Fruit fly (Drosophila melanogaster) Kc167 (cell line): ENCODE data around the gene RpL3.

Experiments
- Myc ChIP-seq: fragments of >200 bp; optimal IDR thresholded peaks from 2 replicates; lab custom pipeline; 2017; ENCODE audit warnings: missing external identifiers
- h ChIP-seq: fragments of >200 bp; optimal IDR thresholded peaks from 3 replicates; lab custom pipeline; 2018; ENCODE audit warnings: missing external identifiers

DNA sequence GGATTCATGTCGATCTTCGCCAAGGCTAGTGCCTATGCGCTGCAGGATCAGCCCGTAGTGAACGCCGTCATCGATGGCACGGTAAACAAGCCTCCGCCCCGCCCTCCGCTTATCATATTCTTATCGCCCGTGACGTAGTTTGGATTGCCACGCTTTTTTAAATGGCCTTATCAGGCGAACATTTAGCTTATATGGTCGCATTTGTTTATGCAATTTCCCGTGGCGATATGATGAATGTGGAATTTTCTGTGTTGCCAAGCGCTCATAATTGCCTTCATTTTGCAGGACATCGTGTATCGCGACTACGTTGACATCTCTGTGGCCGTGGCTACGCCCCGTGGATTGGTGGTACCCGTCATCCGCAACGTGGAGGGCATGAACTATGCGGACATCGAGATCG, 24.1 kb downstream of the RpL3 start:
- no peak for TF ChIP-seq Myc
- TF ChIP-seq h (lab: Kevin White, UChicago), result no peak
